Fruit fly (Drosophila melanogaster) whole organism, embryonic: Measurements from ENCODE around the gene Zip88E.

Experiments
- Asciz ChIP-seq: fragments of 200-800 bp; sonication (Bioruptor generic); optimal IDR thresholded peaks from 2 replicates; lab custom pipeline; 2017; ENCODE audit warnings: missing biosample characterization, mild to moderate bottlenecking, missing genetic modification characterization, missing genetic modification reagents
- CG10431 ChIP-seq: fragments of 200-800 bp; sonication (Bioruptor generic); optimal IDR thresholded peaks from 3 replicates; lab custom pipeline; 2018; ENCODE audit warnings: missing biosample characterization, mild to moderate bottlenecking, missing genetic modification characterization
- CG10543 ChIP-seq: fragments of 200-800 bp; sonication (Bioruptor generic); optimal IDR thresholded peaks from 3 replicates; lab custom pipeline; 2017; ENCODE audit warnings: missing biosample characterization, mild to moderate bottlenecking, missing genetic modification characterization, moderate library complexity
- CG10979 ChIP-seq: fragments of 200-800 bp; sonication (Bioruptor generic); optimal IDR thresholded peaks from 2 replicates; lab custom pipeline; 2018; ENCODE audit warnings: missing biosample characterization, mild to moderate bottlenecking, missing genetic modification characterization, moderate library complexity
- CG11504 ChIP-seq: fragments of 200-800 bp; sonication (Bioruptor generic); optimal IDR thresholded peaks from 3 replicates; lab custom pipeline; 2019; ENCODE audit warnings: missing biosample characterization, mild to moderate bottlenecking, missing genetic modification characterization, moderate library complexity
- CG12155 ChIP-seq: fragments of 200-800 bp; sonication (Bioruptor generic); optimal IDR thresholded peaks from 3 replicates; lab custom pipeline; 2016; ENCODE audit warnings: missing biosample characterization, missing genetic modification characterization
- CG12219 ChIP-seq: fragments of 200-800 bp; sonication (Bioruptor generic); optimal IDR thresholded peaks from 3 replicates; lab custom pipeline; 2018; ENCODE audit warnings: missing biosample characterization, mild to moderate bottlenecking, missing genetic modification characterization
- CG12769 ChIP-seq: fragments of 200-800 bp; sonication (Bioruptor generic); optimal IDR thresholded peaks from 2 replicates; lab custom pipeline; 2019; ENCODE audit warnings: missing biosample characterization, mild to moderate bottlenecking, missing genetic modification characterization, moderate library complexity
- CG13775 ChIP-seq: fragments of 200-800 bp; sonication (Bioruptor generic); optimal IDR thresholded peaks from 3 replicates; lab custom pipeline; 2017; ENCODE audit warnings: missing biosample characterization, mild to moderate bottlenecking, missing genetic modification characterization
- CG16779 ChIP-seq: fragments of 200-800 bp; sonication (Bioruptor generic); IDR thresholded peaks from 2 replicates; pipeline ENCODE4 v1.3.6; 2022; ENCODE audit warnings: missing biosample characterization, missing genetic modification characterization
- CG17361 ChIP-seq: fragments of 200-800 bp; sonication (Bioruptor generic); IDR thresholded peaks from 3 replicates; pipeline ENCODE4 v1.3.6; 2022; ENCODE audit warnings: missing biosample characterization, missing genetic modification characterization
- CG18476 ChIP-seq: fragments of 200-800 bp; sonication (Bioruptor generic); optimal IDR thresholded peaks from 2 replicates; lab custom pipeline; 2016; ENCODE audit warnings: missing biosample characterization, mild to moderate bottlenecking, missing genetic modification characterization
- CG18599 ChIP-seq: fragments of 200-800 bp; sonication (Bioruptor generic); optimal IDR thresholded peaks from 3 replicates; lab custom pipeline; 2017; ENCODE audit warnings: missing biosample characterization, missing genetic modification characterization, mild to moderate bottlenecking, moderate library complexity, missing genetic modification reagents
- CG2202 ChIP-seq: fragments of 200-800 bp; sonication (Bioruptor generic); optimal IDR thresholded peaks from 2 replicates; lab custom pipeline; 2018; ENCODE audit warnings: missing biosample characterization, mild to moderate bottlenecking, missing genetic modification characterization
- CG2712 ChIP-seq: fragments of 200-800 bp; optimal IDR thresholded peaks from 3 replicates; lab custom pipeline; 2019; ENCODE audit warnings: missing biosample characterization, mild to moderate bottlenecking, missing genetic modification characterization, moderate library complexity
- CG2889 ChIP-seq: fragments of 200-800 bp; sonication (Bioruptor generic); IDR thresholded peaks from 3 replicates; pipeline ENCODE4 v1.3.6; 2022; ENCODE audit warnings: missing biosample characterization, missing genetic modification characterization
- CG30020 ChIP-seq: fragments of 200-800 bp; optimal IDR thresholded peaks from 2 replicates; lab custom pipeline; 2019; ENCODE audit warnings: missing biosample characterization, mild to moderate bottlenecking, missing genetic modification characterization, moderate library complexity
- CG30431 ChIP-seq: fragments of 200-800 bp; sonication (Bioruptor generic); optimal IDR thresholded peaks from 2 replicates; lab custom pipeline; 2017; ENCODE audit warnings: missing biosample characterization, missing genetic modification characterization
- CG7987 ChIP-seq: fragments of 200-800 bp; sonication (Bioruptor generic); optimal IDR thresholded peaks from 2 replicates; lab custom pipeline; 2018; ENCODE audit warnings: missing biosample characterization, mild to moderate bottlenecking, missing genetic modification characterization, moderate library complexity
- CG8281 ChIP-seq: fragments of 200-800 bp; sonication (Bioruptor generic); optimal IDR thresholded peaks from 2 replicates; lab custom pipeline; 2018; ENCODE audit warnings: missing biosample characterization, mild to moderate bottlenecking, missing genetic modification characterization, moderate library complexity
- CG8924 ChIP-seq: fragments of 200-800 bp; optimal IDR thresholded peaks from 3 replicates; lab custom pipeline; 2019; ENCODE audit warnings: missing biosample characterization, mild to moderate bottlenecking, missing genetic modification characterization, moderate library complexity
- Fer3 ChIP-seq: fragments of 200-800 bp; sonication (Bioruptor generic); optimal IDR thresholded peaks from 2 replicates; lab custom pipeline; 2018; ENCODE audit warnings: missing biosample characterization, mild to moderate bottlenecking, missing genetic modification characterization, moderate library complexity
- Gug ChIP-seq: fragments of 200-800 bp; sonication (Bioruptor generic); IDR thresholded peaks from 4 replicates; pipeline ENCODE4 v1.3.6; 2022; ENCODE audit warnings: missing biosample characterization, missing genetic modification characterization
- HHEX ChIP-seq: fragments of 200-800 bp; sonication (Bioruptor generic); optimal IDR thresholded peaks from 3 replicates; lab custom pipeline; 2017; ENCODE audit warnings: missing biosample characterization, mild to moderate bottlenecking, missing genetic modification characterization, missing genetic modification reagents
- Hr39 ChIP-seq: fragments of >200 bp; optimal IDR thresholded peaks from 2 replicates; lab custom pipeline; 2017
- Hr51 ChIP-seq, 2 experiments: fragments of 200-800 bp; sonication (Bioruptor generic); optimal IDR thresholded peaks; 2 replicates in 1 of 2; 3 replicates in 1 of 2; lab custom pipeline; 2016 to 2018; ENCODE audit warnings: missing biosample characterization in 2 of 2, missing genetic modification characterization in 2 of 2, mild to moderate bottlenecking in 1 of 2, moderate library complexity in 1 of 2
- Lhr ChIP-seq: fragments of 200-800 bp; sonication (Bioruptor generic); optimal IDR thresholded peaks from 3 replicates; lab custom pipeline; 2017; ENCODE audit warnings: mild to moderate bottlenecking, missing biosample characterization, missing genetic modification reagents, missing genetic modification characterization
- Trl ChIP-seq, 3 experiments: fragments of >200 bp in 2 of 3; fragments of 200-800 bp in 1 of 3; sonication (Bioruptor generic) in 1 of 3; optimal IDR thresholded peaks; 2 replicates in 1 of 3; 3 replicates in 2 of 3; lab custom pipeline; 2016 to 2017; ENCODE audit warnings: missing biosample characterization in 1 of 3, missing genetic modification characterization in 1 of 3
- Xrp1 ChIP-seq: fragments of 200-800 bp; sonication (Bioruptor generic); IDR thresholded peaks from 2 replicates; pipeline ENCODE4 v1.3.6; 2022; ENCODE audit warnings: missing biosample characterization, missing genetic modification characterization
- bcd ChIP-seq: fragments of 200-800 bp; sonication (Bioruptor generic); optimal IDR thresholded peaks from 2 replicates; lab custom pipeline; 2017; ENCODE audit warnings: missing biosample characterization, mild to moderate bottlenecking, missing genetic modification characterization
- cad ChIP-seq: fragments of >200 bp; optimal IDR thresholded peaks from 2 replicates; lab custom pipeline; 2017; ENCODE audit warnings: missing biosample characterization, missing genetic modification characterization
- croc ChIP-seq: fragments of 200-800 bp; sonication (Bioruptor generic); conservative IDR thresholded peaks from 3 replicates; pipeline ENCODE4 v1.3.6; 2022; ENCODE audit warnings: missing biosample characterization, missing genetic modification characterization
- crol ChIP-seq: fragments of 200-800 bp; sonication (Bioruptor generic); IDR thresholded peaks from 2 replicates; pipeline ENCODE4 v1.3.6; 2022; ENCODE audit warnings: missing biosample characterization, missing genetic modification characterization
- dan ChIP-seq: fragments of 200-800 bp; sonication (Bioruptor generic); IDR thresholded peaks from 2 replicates; pipeline ENCODE4 v1.3.6; 2022; ENCODE audit warnings: missing biosample characterization, missing genetic modification characterization
- dimm ChIP-seq: fragments of 200-800 bp; sonication (Bioruptor generic); IDR thresholded peaks from 2 replicates; pipeline ENCODE4 v1.3.6; 2022; ENCODE audit warnings: missing biosample characterization, missing genetic modification characterization
- ewg ChIP-seq: fragments of 200-800 bp; sonication (Bioruptor generic); optimal IDR thresholded peaks from 3 replicates; lab custom pipeline; 2017; ENCODE audit warnings: mild to moderate bottlenecking, missing biosample characterization, missing genetic modification reagents, missing genetic modification characterization
- gsb-n ChIP-seq: fragments of 200-800 bp; sonication (Bioruptor generic); optimal IDR thresholded peaks from 3 replicates; lab custom pipeline; 2018; ENCODE audit warnings: missing biosample characterization, mild to moderate bottlenecking, missing genetic modification characterization
- insv ChIP-seq, 2 experiments: fragments of 200-800 bp; sonication (Bioruptor generic); optimal IDR thresholded peaks; 3 replicates each; lab custom pipeline; 2016 to 2018; ENCODE audit warnings: missing biosample characterization in 2 of 2, missing genetic modification characterization in 2 of 2
- jigr1 ChIP-seq: fragments of 200-800 bp; sonication (Bioruptor generic); IDR thresholded peaks from 3 replicates; pipeline ENCODE4 v1.3.6; 2022; ENCODE audit warnings: missing biosample characterization, missing genetic modification characterization
- lbe ChIP-seq: fragments of 200-800 bp; sonication (Bioruptor generic); optimal IDR thresholded peaks from 2 replicates; lab custom pipeline; 2016; ENCODE audit warnings: missing biosample characterization, mild to moderate bottlenecking, missing genetic modification characterization
- mam ChIP-seq: fragments of 200-800 bp; sonication (Bioruptor generic); optimal IDR thresholded peaks from 3 replicates; lab custom pipeline; 2016; ENCODE audit warnings: missing biosample characterization, missing genetic modification characterization
- pb ChIP-seq: fragments of 200-800 bp; sonication (Bioruptor generic); optimal IDR thresholded peaks from 3 replicates; lab custom pipeline; 2016; ENCODE audit warnings: missing biosample characterization, missing genetic modification characterization
- phol ChIP-seq: fragments of 200-800 bp; sonication (Bioruptor generic); optimal IDR thresholded peaks from 3 replicates; lab custom pipeline; 2018; ENCODE audit warnings: missing biosample characterization, mild to moderate bottlenecking, missing genetic modification characterization, moderate library complexity
- ranshi ChIP-seq: fragments of 200-800 bp; sonication (Bioruptor generic); IDR thresholded peaks from 2 replicates; pipeline ENCODE4 v1.3.6; 2022; ENCODE audit warnings: missing biosample characterization, missing genetic modification characterization
- sim ChIP-seq: fragments of 200-800 bp; sonication (Bioruptor generic); IDR thresholded peaks from 2 replicates; pipeline ENCODE4 v1.3.6; 2022; ENCODE audit warnings: missing biosample characterization, missing genetic modification characterization
- trem ChIP-seq: fragments of 200-800 bp; optimal IDR thresholded peaks from 3 replicates; lab custom pipeline; 2019; ENCODE audit warnings: missing biosample characterization, mild to moderate bottlenecking, missing genetic modification characterization, moderate library complexity
- ttk ChIP-seq: fragments of 200-800 bp; sonication (Bioruptor generic); IDR thresholded peaks from 2 replicates; pipeline ENCODE4 v2.1.2; 2022; ENCODE audit warnings: missing biosample characterization, missing genetic modification characterization
- vvl ChIP-seq: fragments of 200-800 bp; sonication (Bioruptor generic); IDR thresholded peaks from 2 replicates; pipeline ENCODE4 v1.3.6; 2022; ENCODE audit warnings: missing biosample characterization, missing genetic modification characterization
- zfh2 ChIP-seq: fragments of 200-800 bp; sonication (Bioruptor generic); optimal IDR thresholded peaks from 2 replicates; lab custom pipeline; 2016; ENCODE audit warnings: missing biosample characterization, missing genetic modification characterization

The Zip88E gene

dm6 chr3R:15280619-15281334 lies 12.3 kb downstream of the Zip88E start (continued):
- TF ChIP-seq cad (GFP tag; lab: Kevin White, UChicago), result no peak
- peak; percentile 86 for TF ChIP-seq CG2712
- peak; percentile 80 for TF ChIP-seq CG13775 (GFP tag; lab: Kevin White, UChicago)
- no peak for TF ChIP-seq pb (GFP tag; lab: Kevin White, UChicago)
- no peak for TF ChIP-seq CG7987 (GFP tag; lab: Kevin White, UChicago)
- TF ChIP-seq CG16779 (GFP tag; lab: Robert Waterston, UW), result no peak
- peak; percentile 55; the same call in 1 of the 2 replicates for TF ChIP-seq Xrp1
- peak; percentile 39 for TF ChIP-seq Lhr
- no peak for TF ChIP-seq crol
- TF ChIP-seq Hr51 (GFP tag; optimal IDR thresholded peaks at IDR 0.05; lab: Kevin White, UChicago), result peak in 1 of 2 experiments; percentile 77
- peak; percentile 81 for TF ChIP-seq CG11504
- no peak for TF ChIP-seq CG2889
- peak; percentile 95 for TF ChIP-seq CG17361 (GFP tag; lab: Robert Waterston, UW)
- peak; percentile 67 for TF ChIP-seq HHEX (GFP tag; lab: Kevin White, UChicago)
- peak; percentile 2 for TF ChIP-seq Fer3
- peak; percentile 63 for TF ChIP-seq ttk (GFP tag; lab: Robert Waterston, UW)
- TF ChIP-seq lbe (GFP tag; lab: Kevin White, UChicago), result peak; percentile 42
- peak; percentile 59 for TF ChIP-seq Asciz (GFP tag; lab: Kevin White, UChicago)
- peak; percentile 54 for TF ChIP-seq ewg (GFP tag; lab: Kevin White, UChicago)
- peak; percentile 46; the same call in 2 of the 3 replicates for TF ChIP-seq croc (GFP tag; lab: Robert Waterston, UW)
- TF ChIP-seq Hr39, result no peak
- no peak for TF ChIP-seq dimm
- peak; percentile 36; the same call in 1 of the 2 replicates for TF ChIP-seq sim (GFP tag; lab: Robert Waterston, UW)
- TF ChIP-seq vvl (GFP tag; lab: Robert Waterston, UW), result no peak
- TF ChIP-seq CG8924 (tag; lab: Kevin White, UChicago), result peak; percentile 83
- TF ChIP-seq jigr1 (GFP tag; lab: Robert Waterston, UW), result no peak
- peak; percentile 42 for TF ChIP-seq CG18476 (GFP tag; lab: Kevin White, UChicago)
- TF ChIP-seq CG10979 (tag; lab: Kevin White, UChicago), result peak; percentile 87
- peak; percentile 2 for TF ChIP-seq zfh2 (GFP tag; lab: Kevin White, UChicago)
- TF ChIP-seq dan (GFP tag; lab: Robert Waterston, UW), result no peak
- TF ChIP-seq CG18599 (GFP tag; lab: Kevin White, UChicago), result peak; percentile 47
- peak; percentile 47 for TF ChIP-seq CG12155
- 0 out of 2 replicates have a peak, but pooled peaks have one; percentile 33 for TF ChIP-seq ranshi (GFP tag; lab: Robert Waterston, UW)
- TF ChIP-seq mam, result peak; percentile 2
- peak; percentile 40 for TF ChIP-seq CG8281 (tag; lab: Kevin White, UChicago)
- peak; percentile 89 for TF ChIP-seq phol
- TF ChIP-seq Trl (optimal IDR thresholded peaks at IDR 0.05; lab: Kevin White, UChicago), result peak; percentile 34 to 68
- no peak for TF ChIP-seq Trl (GFP tag; optimal IDR thresholded peaks at IDR 0.05; lab: Kevin White, UChicago)
- TF ChIP-seq CG30431 (GFP tag; lab: Kevin White, UChicago), result peak; percentile 65
- peak; percentile 50; the same call in 1 of the 4 replicates for TF ChIP-seq Gug (GFP tag; lab: Robert Waterston, UW)
- peak; percentile 78 for TF ChIP-seq bcd
- TF ChIP-seq gsb-n (tag; lab: Kevin White, UChicago), result peak; percentile 74
- TF ChIP-seq CG12219, result peak; percentile 20
- TF ChIP-seq CG2202 (tag; lab: Kevin White, UChicago), result peak; percentile 67
- TF ChIP-seq CG12769 (tag; lab: Kevin White, UChicago), result no peak
- TF ChIP-seq CG10431 (GFP tag; lab: Kevin White, UChicago), result peak; percentile 60
- peak; percentile 45 for TF ChIP-seq CG30020 (tag; lab: Kevin White, UChicago)
- TF ChIP-seq trem (tag; lab: Kevin White, UChicago), result peak; percentile 71
- peak; percentile 35 for TF ChIP-seq CG10543 (GFP tag; lab: Kevin White, UChicago)
- no peak for TF ChIP-seq insv (GFP tag; optimal IDR thresholded peaks at IDR 0.05; lab: Kevin White, UChicago)
